Fruit fly (Drosophila melanogaster) S2 (cell line): ENCODE results near the gene ebd1.

ENCODE experiments used
- CG8478 ChIP-seq: fragments of >200 bp; optimal IDR thresholded peaks from 2 replicates; lab custom pipeline; 2018
- CTCF ChIP-seq, 2 experiments: fragments of >200 bp; optimal IDR thresholded peaks; 2 replicates each; lab custom pipeline; 2018

DNA sequence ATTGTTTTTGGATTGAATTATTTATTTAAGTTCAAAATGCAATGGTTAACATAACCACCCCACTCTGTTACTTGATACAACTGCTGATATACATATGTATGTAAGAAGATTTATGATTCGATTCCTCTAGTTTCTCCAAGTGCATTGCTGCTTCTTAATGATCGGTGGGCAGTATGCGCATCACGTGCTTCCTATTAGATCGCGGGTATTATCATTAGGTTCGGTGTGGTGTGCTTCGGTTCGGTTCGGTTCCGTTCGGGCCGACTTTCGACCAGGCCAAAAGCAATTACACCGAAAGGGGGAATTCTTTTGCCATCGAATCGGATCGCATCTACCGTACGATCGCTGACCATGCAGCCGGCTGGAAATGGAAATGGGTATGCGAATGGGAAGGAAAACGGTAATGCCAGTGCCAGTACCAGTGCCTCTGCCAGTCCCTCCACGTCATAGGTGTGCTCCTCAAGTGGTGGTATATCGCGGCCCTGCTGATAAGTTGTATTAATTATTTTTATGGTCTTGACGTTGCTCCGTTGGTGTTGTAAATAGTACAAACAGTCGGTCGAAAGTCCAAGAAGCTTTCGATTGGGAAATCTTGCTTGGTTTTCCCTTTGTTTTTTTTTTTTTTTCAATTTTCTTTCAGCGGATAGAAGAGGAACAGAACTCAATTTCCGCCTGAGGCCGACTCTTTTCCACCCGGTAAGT lies 47.9 kb downstream of the ebd1 start:
- TF ChIP-seq CG8478 (lab: Kevin White, UChicago): no peak
- no peak for TF ChIP-seq CTCF (optimal IDR thresholded peaks at IDR 0.05; lab: Kevin White, UChicago)
